Worm (Caenorhabditis elegans): ENCODE results near the gene bra-2.
A peak's percentile ranks its signal among the peaks of the same experiment; 100 is the strongest.

The bra-2 gene

DNA sequence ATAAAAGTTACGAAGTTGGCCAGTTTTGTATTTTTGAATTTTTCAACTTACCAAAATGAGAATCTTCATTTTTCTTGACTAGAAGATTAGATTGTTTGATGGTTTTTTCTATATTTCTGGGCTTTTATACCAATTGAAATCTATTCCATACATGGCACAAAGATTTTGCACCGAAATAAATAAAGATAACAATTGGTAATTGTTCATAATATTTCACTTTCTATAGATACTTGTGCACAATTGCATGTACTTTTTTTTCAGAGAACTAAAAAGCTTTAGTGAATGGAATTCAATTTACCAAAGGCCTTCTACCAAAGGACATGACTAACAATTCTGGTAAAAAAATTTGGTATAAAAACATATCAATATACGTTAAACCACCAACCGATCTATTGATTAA lies 43.5 kb downstream of the bra-2 start, which contains the start of the genes T12B5.15 and T12B5.14:
TSS of gene T12B5.15 (minus strand) at position 101 of the 400 bp plus-strand sequence.
TSS of gene T12B5.14 (plus strand) at position 321 of the 400 bp plus-strand sequence.
- no peak for TF ChIP-seq unc-86 (tag; optimal IDR thresholded peaks at IDR 0.05)
- no peak for TF ChIP-seq lin-39 (tag; optimal IDR thresholded peaks at IDR 0.05)
- no peak for TF ChIP-seq ces-1 (GFP tag; optimal IDR thresholded peaks at IDR 0.05)

DNA sequence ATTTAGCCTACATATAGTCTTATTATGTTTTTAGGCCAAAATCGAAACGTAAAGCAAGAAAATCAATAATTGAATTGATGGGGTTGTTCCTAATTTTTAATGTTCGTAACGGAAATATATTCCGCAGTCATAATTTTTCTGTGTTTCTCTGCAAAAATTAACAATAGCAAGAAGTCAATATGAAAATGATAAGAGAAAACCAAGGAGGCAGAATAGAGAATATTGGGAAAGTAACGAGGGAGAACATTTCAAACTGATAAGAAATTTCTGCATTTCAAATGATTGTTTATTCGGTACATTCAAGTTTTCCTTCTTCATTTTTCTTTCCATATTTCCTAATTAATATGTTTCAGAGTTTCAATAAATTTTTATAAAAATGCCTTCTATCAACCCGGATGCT lies 44.9 kb downstream of the bra-2 start, which contains the start of gene fbxa-54:
TSS of gene fbxa-54 (plus strand) at position 354 of the 400 bp plus-strand sequence.
- TF ChIP-seq ceh-63 (GFP tag; optimal IDR thresholded peaks at IDR 0.05), result no peak
- TF ChIP-seq elt-2 (tag; optimal IDR thresholded peaks at IDR 0.05), result peak; percentile 36
- no peak for TF ChIP-seq nhr-90 (tag; optimal IDR thresholded peaks at IDR 0.05; ENCODE audit: poor library complexity)
- TF ChIP-seq nhr-76 (tag; optimal IDR thresholded peaks at IDR 0.05), result no peak
- no peak for TF ChIP-seq lin-35 (GFP tag; optimal IDR thresholded peaks at IDR 0.05)
- TF ChIP-seq rnt-1 (tag; optimal IDR thresholded peaks at IDR 0.05), result no peak
- TF ChIP-seq Y116A8C.19 (tag; optimal IDR thresholded peaks at IDR 0.05; ENCODE audit: borderline replicate concordance), result no peak
- TF ChIP-seq nhr-20 (tag; optimal IDR thresholded peaks at IDR 0.05), result no peak

All from whole organism, L1 larva.